Fruit fly (Drosophila melanogaster): ENCODE data around the gene CG17721.

The CG17721 gene

DNA sequence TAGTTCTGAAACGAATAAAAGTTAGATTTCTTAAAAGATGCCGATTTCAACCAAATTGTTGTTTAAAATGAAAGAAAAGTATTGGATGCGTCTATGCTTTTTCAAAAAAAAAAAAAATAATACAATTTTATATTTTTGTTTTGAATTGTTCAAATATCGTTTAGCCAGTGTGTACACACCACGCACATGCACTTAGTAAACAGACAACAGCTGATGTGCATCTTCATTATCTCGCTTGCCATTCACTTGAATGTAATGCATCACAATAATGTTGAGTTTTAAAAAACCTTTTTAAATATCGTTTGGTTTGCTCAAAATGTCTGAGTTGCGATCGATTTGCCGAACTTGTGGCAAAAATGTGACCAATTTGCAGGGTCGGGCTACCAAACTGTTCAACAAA lies 1.1 kb downstream of the CG17721 start, which contains the start of gene CG31441 (continued):
- peak; percentile 55 for TF ChIP-seq Myb (GFP tag; optimal IDR thresholded peaks at IDR 0.05)
- no peak for TF ChIP-seq bab2 (GFP tag; optimal IDR thresholded peaks at IDR 0.05)
- TF ChIP-seq H2.0 (GFP tag; IDR thresholded peaks at IDR 0.05): no peak
- no peak for TF ChIP-seq ken (GFP tag; IDR thresholded peaks at IDR 0.05)
- TF ChIP-seq tup (GFP tag; optimal IDR thresholded peaks at IDR 0.05): no peak
- no peak for TF ChIP-seq CG7786 (GFP tag; optimal IDR thresholded peaks at IDR 0.05)
- TF ChIP-seq CG2116 (GFP tag; optimal IDR thresholded peaks at IDR 0.05): peak; percentile 42
- TF ChIP-seq cas (GFP tag; IDR thresholded peaks at IDR 0.05): no peak
- TF ChIP-seq CG14014 (GFP tag; IDR thresholded peaks at IDR 0.05): no peak
- TF ChIP-seq CG33557 (GFP tag; optimal IDR thresholded peaks at IDR 0.05): no peak
- no peak for TF ChIP-seq cwo (GFP tag; optimal IDR thresholded peaks at IDR 0.05)
- no peak for TF ChIP-seq luna (GFP tag; optimal IDR thresholded peaks at IDR 0.05)
- no peak for TF ChIP-seq Atf3 (GFP tag; optimal IDR thresholded peaks at IDR 0.05)
- TF ChIP-seq CG2129 (GFP tag; IDR thresholded peaks at IDR 0.05; ENCODE audit: partially characterized antibody): no peak
- no peak for TF ChIP-seq CG13123 (GFP tag; optimal IDR thresholded peaks at IDR 0.05)
- no peak for TF ChIP-seq ci (GFP tag; IDR thresholded peaks at IDR 0.05)
- TF ChIP-seq ranshi (GFP tag; IDR thresholded peaks at IDR 0.05): no peak
- TF ChIP-seq Spps (tag; optimal IDR thresholded peaks at IDR 0.05): no peak
- TF ChIP-seq Nf-YA (GFP tag; IDR thresholded peaks at IDR 0.05): no peak
- TF ChIP-seq Dip3 (GFP tag; optimal IDR thresholded peaks at IDR 0.05): no peak
- TF ChIP-seq CHES-1-like (GFP tag; optimal IDR thresholded peaks at IDR 0.05): no peak
- TF ChIP-seq insv (GFP tag; optimal IDR thresholded peaks at IDR 0.05): no peak
- TF ChIP-seq pb (GFP tag; optimal IDR thresholded peaks at IDR 0.05): no peak
- no peak for TF ChIP-seq CG1832 (GFP tag; optimal IDR thresholded peaks at IDR 0.05)
- no peak for TF ChIP-seq Poxn (GFP tag; IDR thresholded peaks at IDR 0.05)
- TF ChIP-seq abd-A (tag; optimal IDR thresholded peaks at IDR 0.05): no peak
- TF ChIP-seq CG10209 (GFP tag; optimal IDR thresholded peaks at IDR 0.05): no peak
- peak; percentile 49; the same call in 1 of the 2 replicates for TF ChIP-seq bbx (GFP tag; IDR thresholded peaks at IDR 0.05; ENCODE audit: partially characterized antibody)
- TF ChIP-seq CG11085 (GFP tag; IDR thresholded peaks at IDR 0.05): no peak
- peak; percentile 67 for TF ChIP-seq stwl (tag; optimal IDR thresholded peaks at IDR 0.05)
- TF ChIP-seq scrt (GFP tag; optimal IDR thresholded peaks at IDR 0.05): no peak
- no peak for TF ChIP-seq CG10654 (GFP tag; optimal IDR thresholded peaks at IDR 0.05)
- no peak for TF ChIP-seq D (optimal IDR thresholded peaks at IDR 0.05)
- no peak for TF ChIP-seq D (GFP tag; optimal IDR thresholded peaks at IDR 0.05)
- no peak for TF ChIP-seq CG4282 (GFP tag; optimal IDR thresholded peaks at IDR 0.05)
- TF ChIP-seq Fer3 (tag; optimal IDR thresholded peaks at IDR 0.05): no peak
- no peak for TF ChIP-seq CG10543 (GFP tag; optimal IDR thresholded peaks at IDR 0.05)
- TF ChIP-seq fd102C (GFP tag; optimal IDR thresholded peaks at IDR 0.05): no peak
- no peak for TF ChIP-seq CG31441 (GFP tag; IDR thresholded peaks at IDR 0.05)
- peak; percentile 18 for TF ChIP-seq MESR4 (GFP tag; optimal IDR thresholded peaks at IDR 0.05)
- TF ChIP-seq Sry-β (GFP tag; optimal IDR thresholded peaks at IDR 0.05): no peak
- TF ChIP-seq rib (GFP tag; IDR thresholded peaks at IDR 0.05): no peak
- TF ChIP-seq vnd (GFP tag; IDR thresholded peaks at IDR 0.05; ENCODE audit: partially characterized antibody): no peak
- TF ChIP-seq CG4424 (GFP tag; optimal IDR thresholded peaks at IDR 0.05): no peak
- no peak for TF ChIP-seq chif (GFP tag; optimal IDR thresholded peaks at IDR 0.05)
- no peak for TF ChIP-seq HLH3B (GFP tag; IDR thresholded peaks at IDR 0.05)
- TF ChIP-seq Sox102F (GFP tag; optimal IDR thresholded peaks at IDR 0.05): no peak
- TF ChIP-seq CG3995 (GFP tag; optimal IDR thresholded peaks at IDR 0.05): no peak
- TF ChIP-seq nerfin-2 (GFP tag; IDR thresholded peaks at IDR 0.05; ENCODE audit: partially characterized antibody): no peak
- no peak for TF ChIP-seq lbe (GFP tag; optimal IDR thresholded peaks at IDR 0.05)
- no peak for TF ChIP-seq lab (GFP tag; optimal IDR thresholded peaks at IDR 0.05)
- TF ChIP-seq jumu (GFP tag; optimal IDR thresholded peaks at IDR 0.05): no peak
